Worm (Caenorhabditis elegans) whole organism, L3 larva: Measurements from ENCODE around the gene Y39A3CL.4.

Experiments
- ama-1 ChIP-seq: fragments of 150-350 bp; optimal IDR thresholded peaks from 2 replicates; lab custom pipeline; 2018
- ceh-82 ChIP-seq: fragments of 150-350 bp; optimal IDR thresholded peaks from 2 replicates; lab custom pipeline; 2014; ENCODE audit warnings: missing biosample characterization, missing genetic modification characterization
- fkh-10 ChIP-seq: sonication (generic microtip); optimal IDR thresholded peaks from 2 replicates; lab custom pipeline; 2017; ENCODE audit warnings: missing biosample characterization, missing genetic modification reagents, missing genetic modification characterization
- pqm-1 ChIP-seq: fragments of 150-350 bp; optimal IDR thresholded peaks from 2 replicates; lab custom pipeline; 2017; ENCODE audit warnings: missing biosample characterization, missing genetic modification characterization, inconsistent platforms
- unc-39 ChIP-seq: sonication (generic microtip); optimal IDR thresholded peaks from 4 replicates; lab custom pipeline; 2017; ENCODE audit warnings: missing biosample characterization, missing genetic modification characterization

ce11 chrIII:1819049-1819597 lies 41.3 kb upstream of the Y39A3CL.4 start:
- TF ChIP-seq pqm-1 (tag; lab: Kevin White, UChicago): no peak
- TF ChIP-seq ceh-82 (tag; lab: Kevin White, UChicago): no peak
- TF ChIP-seq ama-1 (lab: Kevin White, UChicago): no peak
- TF ChIP-seq unc-39 (tag; lab: Kevin White, UChicago): no peak
- no peak for TF ChIP-seq fkh-10 (GFP tag; lab: Kevin White, UChicago)
